Fruit fly (Drosophila melanogaster) whole organism, adult: Measurements from ENCODE around the gene vig.

Source experiments
- CG11617 ChIP-seq: fragments of 200-800 bp; sonication (Bioruptor generic); optimal IDR thresholded peaks from 2 replicates; lab custom pipeline; 2017; ENCODE audit warnings: mild to moderate bottlenecking, missing biosample characterization, missing genetic modification reagents, missing genetic modification characterization
- CG12768 ChIP-seq: fragments of 200-800 bp; sonication (Bioruptor generic); optimal IDR thresholded peaks from 2 replicates; lab custom pipeline; 2017; ENCODE audit warnings: missing biosample characterization, missing genetic modification characterization, mild to moderate bottlenecking, moderate library complexity, missing genetic modification reagents
- CG14711 ChIP-seq: fragments of 200-800 bp; sonication (Bioruptor generic); optimal IDR thresholded peaks from 2 replicates; lab custom pipeline; 2018; ENCODE audit warnings: missing biosample characterization, mild to moderate bottlenecking, missing genetic modification characterization, moderate library complexity
- CG1620 ChIP-seq: fragments of 200-800 bp; sonication (Bioruptor generic); optimal IDR thresholded peaks from 2 replicates; lab custom pipeline; 2016; ENCODE audit warnings: missing biosample characterization, missing genetic modification characterization
- CG5204 ChIP-seq: fragments of 200-800 bp; sonication (Bioruptor generic); optimal IDR thresholded peaks from 2 replicates; lab custom pipeline; 2016; ENCODE audit warnings: missing biosample characterization, missing genetic modification characterization
- kay ChIP-seq: fragments of 200-800 bp; sonication (Bioruptor generic); peaks from one replicate; lab custom pipeline; 2016; ENCODE audit warnings: missing biosample characterization, missing genetic modification characterization, borderline replicate concordance

DNA sequence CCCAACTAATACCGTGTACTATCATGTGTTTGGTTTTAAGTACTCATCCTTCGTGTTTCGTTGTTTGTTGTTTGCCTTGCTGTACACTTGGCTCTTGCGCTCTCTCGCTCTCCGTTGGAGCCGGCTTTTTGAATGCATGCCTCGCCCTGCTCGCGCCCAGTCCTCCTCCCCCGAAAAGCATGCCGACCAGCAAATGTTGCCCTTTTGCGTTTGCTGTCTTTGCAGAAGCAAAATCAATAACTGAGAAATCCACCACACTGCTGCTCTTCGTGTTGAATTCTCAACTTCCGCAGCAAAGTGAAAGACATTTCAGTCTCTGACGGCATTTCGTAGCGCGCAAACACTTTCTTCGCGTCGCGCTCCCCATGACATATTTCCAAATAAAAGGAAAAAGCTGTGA, 4.3 kb upstream of the vig start, which contains the start of gene wwk:
- TF ChIP-seq CG1620 (GFP tag; lab: Kevin White, UChicago) (no peak), CG5204 (GFP tag; lab: Kevin White, UChicago) (no peak), kay (GFP tag; lab: Kevin White, UChicago) (no peak), CG14711 (no peak), CG12768 (no peak), CG11617 (no peak)
